Worm (Caenorhabditis elegans) whole organism, L4/young adult: ENCODE results near the gene flp-8.

Experiments used
- W03F9.2 ChIP-seq: fragments of 150-350 bp; optimal IDR thresholded peaks from 2 replicates; lab custom pipeline; 2014; ENCODE audit warnings: missing biosample characterization, missing genetic modification characterization
- him-1 ChIP-seq: sonication (generic microtip); optimal IDR thresholded peaks from 2 replicates; lab custom pipeline; 2016; ENCODE audit warnings: missing genotype, missing genetic modification reagents, missing genetic modification characterization, missing compliant biosample characterization

DNA sequence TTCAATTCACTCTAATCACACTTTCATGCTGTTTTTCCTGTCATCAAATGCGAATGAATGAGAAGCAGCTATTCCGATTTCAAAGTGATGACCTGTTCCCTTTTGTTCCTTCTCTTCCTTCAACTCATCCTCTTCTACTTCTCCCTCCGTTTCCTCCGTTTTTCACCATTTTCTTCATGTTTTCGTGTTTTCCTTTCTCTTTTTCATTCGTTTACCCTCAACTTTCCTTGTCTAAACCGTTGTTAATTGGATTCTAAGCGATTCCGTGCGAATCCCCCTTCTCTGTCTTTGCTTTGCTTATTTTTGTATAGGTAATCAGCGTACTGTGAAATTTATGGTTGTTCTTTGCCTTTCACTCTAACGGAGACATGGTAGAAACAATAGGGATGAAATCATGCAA, 4.6 kb downstream of the flp-8 start:
- TF ChIP-seq him-1 (tag; lab: Kevin White, UChicago), result no peak
- no peak for TF ChIP-seq W03F9.2 (tag; lab: Kevin White, UChicago)
